Fruit fly (Drosophila melanogaster): ENCODE measurements around the gene CG6171.

- TF ChIP-seq CG8478 (optimal IDR thresholded peaks at IDR 0.05) = no peak
- no peak for TF ChIP-seq CTCF (optimal IDR thresholded peaks at IDR 0.05)
Observed at dm6 chr3R:15350993-15351426, 12.6 kb downstream of the CG6171 start, which contains the start of the genes Trs33 and Tmtc4.

All from S2 (cell line).